Worm (Caenorhabditis elegans): ENCODE results near the gene T02D1.8.

ce11 chrIV:17387442-17387967 lies at the start of gene T02D1.8:
- TF ChIP-seq hnd-1 (tag; optimal IDR thresholded peaks at IDR 0.05) (no peak), ama-1 (optimal IDR thresholded peaks at IDR 0.05) (no peak), F13C5.2 (tag; optimal IDR thresholded peaks at IDR 0.05) (no peak), aly-1 (tag; optimal IDR thresholded peaks at IDR 0.05) (no peak), ets-7 (tag; optimal IDR thresholded peaks at IDR 0.05) (no peak), flt-1 (GFP tag; IDR thresholded peaks at IDR 0.05) (no peak), pes-1 (GFP tag; IDR thresholded peaks at IDR 0.05) (no peak), tbx-37 (GFP tag; conservative IDR thresholded peaks at IDR 0.05) (no peak), ceh-13 (GFP tag; optimal IDR thresholded peaks at IDR 0.05) (no peak)

Measured in whole organism, early embryonic.